Fruit fly (Drosophila melanogaster) whole organism, embryonic: ENCODE results near the gene CG5191.
A peak's percentile ranks its signal among the peaks of the same experiment; 100 is the strongest.

Source experiments
- Atf6 ChIP-seq: fragments of 200-800 bp; sonication (Bioruptor generic); IDR thresholded peaks from 2 replicates; pipeline ENCODE4 v1.3.6; 2022; ENCODE audit warnings: missing biosample characterization, missing genetic modification characterization
- CG10147 ChIP-seq: fragments of 200-800 bp; sonication (Bioruptor generic); optimal IDR thresholded peaks from 2 replicates; lab custom pipeline; 2019; ENCODE audit warnings: missing biosample characterization, mild to moderate bottlenecking, missing genetic modification characterization, moderate library complexity
- CG10209 ChIP-seq: fragments of 200-800 bp; sonication (Bioruptor generic); optimal IDR thresholded peaks from 3 replicates; lab custom pipeline; 2017; ENCODE audit warnings: missing biosample characterization, mild to moderate bottlenecking, missing genetic modification characterization, missing genetic modification reagents
- CG12219 ChIP-seq: fragments of 200-800 bp; sonication (Bioruptor generic); optimal IDR thresholded peaks from 3 replicates; lab custom pipeline; 2018; ENCODE audit warnings: missing biosample characterization, mild to moderate bottlenecking, missing genetic modification characterization
- CG17359 ChIP-seq: fragments of 200-800 bp; sonication (Bioruptor generic); optimal IDR thresholded peaks from 3 replicates; lab custom pipeline; 2018; ENCODE audit warnings: missing biosample characterization, mild to moderate bottlenecking, missing genetic modification characterization, moderate library complexity
- CG17385 ChIP-seq: fragments of 200-800 bp; sonication (Bioruptor generic); optimal IDR thresholded peaks from 3 replicates; lab custom pipeline; 2018; ENCODE audit warnings: missing biosample characterization, mild to moderate bottlenecking, missing genetic modification characterization
- CG18476 ChIP-seq: fragments of 200-800 bp; sonication (Bioruptor generic); optimal IDR thresholded peaks from 2 replicates; lab custom pipeline; 2016; ENCODE audit warnings: missing biosample characterization, mild to moderate bottlenecking, missing genetic modification characterization
- CG2202 ChIP-seq: fragments of 200-800 bp; sonication (Bioruptor generic); optimal IDR thresholded peaks from 2 replicates; lab custom pipeline; 2018; ENCODE audit warnings: missing biosample characterization, mild to moderate bottlenecking, missing genetic modification characterization
- CG2678 ChIP-seq: fragments of 200-800 bp; sonication (Bioruptor generic); optimal IDR thresholded peaks from 3 replicates; lab custom pipeline; 2019; ENCODE audit warnings: missing biosample characterization, mild to moderate bottlenecking, missing genetic modification characterization, moderate library complexity
- CG2875 ChIP-seq: fragments of 200-800 bp; sonication (Bioruptor generic); optimal IDR thresholded peaks from 2 replicates; lab custom pipeline; 2017; ENCODE audit warnings: missing biosample characterization, mild to moderate bottlenecking, missing genetic modification characterization, missing genetic modification reagents
- CG30431 ChIP-seq: fragments of 200-800 bp; sonication (Bioruptor generic); optimal IDR thresholded peaks from 2 replicates; lab custom pipeline; 2017; ENCODE audit warnings: missing biosample characterization, missing genetic modification characterization
- CG31441 ChIP-seq: fragments of 200-800 bp; sonication (Bioruptor generic); IDR thresholded peaks from 2 replicates; pipeline ENCODE4 v1.3.6; 2022; ENCODE audit warnings: missing biosample characterization, missing genetic modification characterization
- CG9215 ChIP-seq: fragments of 200-800 bp; sonication (Bioruptor generic); IDR thresholded peaks from 2 replicates; pipeline ENCODE4 v1.3.6; 2022; ENCODE audit warnings: missing biosample characterization, missing genetic modification characterization
- Camta ChIP-seq: fragments of 200-800 bp; sonication (Bioruptor generic); optimal IDR thresholded peaks from 2 replicates; lab custom pipeline; 2016; ENCODE audit warnings: missing biosample characterization, missing genetic modification characterization
- Dek ChIP-seq: fragments of 200-800 bp; sonication (Bioruptor generic); optimal IDR thresholded peaks from 3 replicates; lab custom pipeline; 2019; ENCODE audit warnings: missing biosample characterization, mild to moderate bottlenecking, missing genetic modification characterization, moderate library complexity
- Dip3 ChIP-seq: fragments of 200-800 bp; sonication (Bioruptor generic); optimal IDR thresholded peaks from 3 replicates; lab custom pipeline; 2016; ENCODE audit warnings: missing biosample characterization, missing genetic modification characterization
- Dref ChIP-seq: fragments of 200-800 bp; sonication (Bioruptor generic); IDR thresholded peaks from 2 replicates; pipeline ENCODE4 v1.3.6; 2022; ENCODE audit warnings: missing biosample characterization, missing genetic modification characterization
- Drgx ChIP-seq: fragments of 200-800 bp; sonication (Bioruptor generic); IDR thresholded peaks from 2 replicates; pipeline ENCODE4 v1.3.6; 2022; ENCODE audit warnings: missing biosample characterization, missing genetic modification characterization
- HHEX ChIP-seq: fragments of 200-800 bp; sonication (Bioruptor generic); optimal IDR thresholded peaks from 3 replicates; lab custom pipeline; 2017; ENCODE audit warnings: missing biosample characterization, mild to moderate bottlenecking, missing genetic modification characterization, missing genetic modification reagents
- Hr39 ChIP-seq: fragments of >200 bp; optimal IDR thresholded peaks from 2 replicates; lab custom pipeline; 2017
- Mes4 ChIP-seq: fragments of 200-800 bp; sonication (Bioruptor generic); optimal IDR thresholded peaks from 2 replicates; lab custom pipeline; 2016; ENCODE audit warnings: missing biosample characterization, missing genetic modification characterization
- Myb ChIP-seq: fragments of 200-800 bp; sonication (Bioruptor generic); optimal IDR thresholded peaks from 2 replicates; lab custom pipeline; 2016; ENCODE audit warnings: missing biosample characterization, missing genetic modification characterization
- Nf-YA ChIP-seq: fragments of 200-800 bp; sonication (Bioruptor generic); IDR thresholded peaks from 2 replicates; pipeline ENCODE4 v1.3.6; 2022; ENCODE audit warnings: missing biosample characterization, missing genetic modification characterization
- Optix ChIP-seq: fragments of 200-800 bp; sonication (Bioruptor generic); IDR thresholded peaks from 3 replicates; pipeline ENCODE4 v1.3.6; 2022; ENCODE audit warnings: missing biosample characterization, missing genetic modification characterization
- Rx ChIP-seq: fragments of 200-800 bp; sonication (Bioruptor generic); IDR thresholded peaks from 2 replicates; pipeline ENCODE4 v1.3.6; 2022; ENCODE audit warnings: missing biosample characterization, missing genetic modification characterization
- Xrp1 ChIP-seq: fragments of 200-800 bp; sonication (Bioruptor generic); IDR thresholded peaks from 2 replicates; pipeline ENCODE4 v1.3.6; 2022; ENCODE audit warnings: missing biosample characterization, missing genetic modification characterization
- cwo ChIP-seq: fragments of 200-800 bp; sonication (Bioruptor generic); optimal IDR thresholded peaks from 3 replicates; lab custom pipeline; 2017; ENCODE audit warnings: missing biosample characterization, missing genetic modification characterization, mild to moderate bottlenecking, moderate library complexity, missing genetic modification reagents
- dmrt11E ChIP-seq: fragments of 200-800 bp; sonication (Bioruptor generic); optimal IDR thresholded peaks from 3 replicates; lab custom pipeline; 2018; ENCODE audit warnings: missing biosample characterization, mild to moderate bottlenecking, missing genetic modification characterization, moderate library complexity
- exex ChIP-seq: fragments of 200-800 bp; sonication (Bioruptor generic); optimal IDR thresholded peaks from 4 replicates; lab custom pipeline; 2018; ENCODE audit warnings: missing biosample characterization, mild to moderate bottlenecking, missing genetic modification characterization, moderate library complexity
- ftz-f1 ChIP-seq: fragments of 200-800 bp; sonication (Bioruptor generic); optimal IDR thresholded peaks from 2 replicates; lab custom pipeline; 2016; ENCODE audit warnings: missing biosample characterization, missing genetic modification characterization
- grn ChIP-seq: fragments of 200-800 bp; sonication (Bioruptor generic); optimal IDR thresholded peaks from 3 replicates; lab custom pipeline; 2017; ENCODE audit warnings: missing biosample characterization, missing genetic modification characterization
- gsb-n ChIP-seq: fragments of 200-800 bp; sonication (Bioruptor generic); optimal IDR thresholded peaks from 3 replicates; lab custom pipeline; 2018; ENCODE audit warnings: missing biosample characterization, mild to moderate bottlenecking, missing genetic modification characterization
- ind ChIP-seq: fragments of 200-800 bp; sonication (Bioruptor generic); optimal IDR thresholded peaks from 3 replicates; lab custom pipeline; 2016; ENCODE audit warnings: missing biosample characterization, missing genetic modification characterization
- klu ChIP-seq: fragments of 200-800 bp; sonication (Bioruptor generic); IDR thresholded peaks from 2 replicates; pipeline ENCODE4 v1.3.6; 2022; ENCODE audit warnings: missing biosample characterization, missing genetic modification characterization
- lmd ChIP-seq: fragments of 200-800 bp; sonication (Bioruptor generic); IDR thresholded peaks from 2 replicates; pipeline ENCODE4 v1.3.6; 2022; ENCODE audit warnings: missing biosample characterization, missing genetic modification characterization
- lola ChIP-seq, 3 experiments: fragments of >200 bp in 2 of 3; fragments of 200-800 bp in 1 of 3; sonication (Bioruptor generic) in 1 of 3; optimal IDR thresholded peaks; 2 replicates each; lab custom pipeline; 2017 to 2019; ENCODE audit warnings: missing biosample characterization in 3 of 3, missing genetic modification characterization in 3 of 3, mild to moderate bottlenecking in 1 of 3, moderate library complexity in 1 of 3
- mirr ChIP-seq: fragments of 200-800 bp; sonication (Bioruptor generic); optimal IDR thresholded peaks from 3 replicates; lab custom pipeline; 2018; ENCODE audit warnings: missing biosample characterization, mild to moderate bottlenecking, missing genetic modification characterization
- nom ChIP-seq: fragments of 200-800 bp; sonication (Bioruptor generic); optimal IDR thresholded peaks from 2 replicates; lab custom pipeline; 2017; ENCODE audit warnings: missing biosample characterization, missing genetic modification characterization, mild to moderate bottlenecking, moderate library complexity, missing genetic modification reagents
- pan ChIP-seq, 4 experiments: fragments of >200 bp in 3 of 4; fragments of 200-800 bp in 1 of 4; sonication (Bioruptor generic) in 1 of 4; optimal IDR thresholded peaks in 3 of 4; IDR thresholded peaks in 1 of 4; 2 replicates each; pipeline versions ENCODE4 v1.3.6 to Lab custom; 2017 to 2022; ENCODE audit warnings: missing biosample characterization in 2 of 4, missing genetic modification characterization in 2 of 4, mixed read lengths in 1 of 4
- pfk ChIP-seq: fragments of 200-800 bp; sonication (Bioruptor generic); optimal IDR thresholded peaks from 2 replicates; lab custom pipeline; 2018; ENCODE audit warnings: missing biosample characterization, mild to moderate bottlenecking, missing genetic modification characterization, moderate library complexity
- run ChIP-seq: fragments of 200-800 bp; sonication (Bioruptor generic); optimal IDR thresholded peaks from 3 replicates; lab custom pipeline; 2018; ENCODE audit warnings: missing biosample characterization, mild to moderate bottlenecking, missing genetic modification characterization
- sens ChIP-seq: fragments of 200-800 bp; sonication (Bioruptor generic); peaks from one replicate; lab custom pipeline; 2016; ENCODE audit warnings: missing biosample characterization, missing genetic modification characterization
- ssp ChIP-seq: fragments of 200-800 bp; sonication (Bioruptor generic); IDR thresholded peaks from 2 replicates; pipeline ENCODE4 v1.3.6; 2022; ENCODE audit warnings: missing biosample characterization, missing genetic modification characterization
- stwl ChIP-seq: fragments of 200-800 bp; sonication (Bioruptor generic); optimal IDR thresholded peaks from 3 replicates; lab custom pipeline; 2018; ENCODE audit warnings: missing biosample characterization, mild to moderate bottlenecking, missing genetic modification characterization, moderate library complexity
- vnd ChIP-seq: fragments of 200-800 bp; sonication (Bioruptor generic); IDR thresholded peaks from 3 replicates; pipeline ENCODE4 v1.3.6; 2022; ENCODE audit warnings: missing biosample characterization, missing genetic modification characterization; ENCODE audit not compliant: partially characterized antibody
- wdn ChIP-seq: fragments of 200-800 bp; sonication (Bioruptor generic); IDR thresholded peaks from 2 replicates; pipeline ENCODE4 v1.3.6; 2022; ENCODE audit warnings: missing biosample characterization, missing genetic modification characterization
- wek ChIP-seq: fragments of 200-800 bp; sonication (Bioruptor generic); optimal IDR thresholded peaks from 3 replicates; lab custom pipeline; 2018; ENCODE audit warnings: missing biosample characterization, mild to moderate bottlenecking, missing genetic modification characterization, moderate library complexity
- z ChIP-seq: fragments of 200-800 bp; sonication (Bioruptor generic); IDR thresholded peaks from 3 replicates; pipeline ENCODE4 v1.3.6; 2022; ENCODE audit warnings: missing biosample characterization, missing genetic modification characterization
- zen2 ChIP-seq: fragments of 200-800 bp; sonication (Bioruptor generic); IDR thresholded peaks from 3 replicates; pipeline ENCODE4 v1.3.6; 2022; ENCODE audit warnings: missing biosample characterization, missing genetic modification characterization; ENCODE audit not compliant: partially characterized antibody
- zf30C ChIP-seq: fragments of 200-800 bp; sonication (Bioruptor generic); optimal IDR thresholded peaks from 3 replicates; lab custom pipeline; 2018; ENCODE audit warnings: missing biosample characterization, mild to moderate bottlenecking, missing genetic modification characterization
- zfh2 ChIP-seq: fragments of 200-800 bp; sonication (Bioruptor generic); optimal IDR thresholded peaks from 2 replicates; lab custom pipeline; 2016; ENCODE audit warnings: missing biosample characterization, missing genetic modification characterization

The CG5191 gene

DNA sequence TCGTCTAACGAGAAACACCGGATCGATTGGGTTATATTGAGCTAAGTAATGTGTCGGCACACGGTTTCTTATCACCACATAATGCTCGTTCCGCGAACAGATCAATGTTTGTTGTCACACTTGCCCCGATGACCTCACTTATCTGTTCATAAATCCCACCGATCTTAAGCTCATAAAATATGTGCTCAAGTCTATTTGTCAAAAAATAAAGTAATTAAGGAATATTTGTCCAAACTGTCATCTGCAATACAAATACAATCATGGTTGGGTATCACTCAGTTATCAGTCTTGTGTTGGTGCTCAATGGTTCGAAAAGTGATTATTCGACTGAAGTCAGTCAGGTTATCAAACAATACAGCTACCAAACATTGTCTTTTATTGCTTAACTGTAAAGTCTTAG lies 12.4 kb upstream of the CG5191 start (continued):
- TF ChIP-seq CG2678 (tag; lab: Kevin White, UChicago) (no peak), lola (GFP tag; optimal IDR thresholded peaks at IDR 0.05; lab: Kevin White, UChicago) (peak in 1 of 3 experiments; percentile 35), run (tag; lab: Kevin White, UChicago) (no peak), CG2202 (peak; percentile 51), CG2875 (GFP tag; lab: Kevin White, UChicago) (peak; percentile 13), wek (peak; percentile 1), Optix (GFP tag; lab: Robert Waterston, UW) (no peak), ind (no peak), cwo (GFP tag; lab: Kevin White, UChicago) (no peak), Hr39 (lab: Kevin White, UChicago) (no peak), z (GFP tag; lab: Robert Waterston, UW) (no peak), stwl (peak; percentile 19), zf30C (GFP tag; lab: Kevin White, UChicago) (no peak), ftz-f1 (GFP tag; lab: Kevin White, UChicago) (no peak), klu (GFP tag; lab: Robert Waterston, UW) (no peak), wdn (GFP tag; lab: Robert Waterston, UW) (no peak), CG30431 (GFP tag; lab: Kevin White, UChicago) (no peak), grn (GFP tag; lab: Kevin White, UChicago) (peak; percentile 28), zfh2 (GFP tag; lab: Kevin White, UChicago) (no peak), pfk (GFP tag; lab: Kevin White, UChicago) (no peak), CG17385 (GFP tag; lab: Kevin White, UChicago) (no peak), HHEX (GFP tag; lab: Kevin White, UChicago) (no peak), Drgx (GFP tag; lab: Robert Waterston, UW) (no peak), dmrt11E (peak; percentile 75), Myb (no peak), Nf-YA (GFP tag; lab: Robert Waterston, UW) (no peak), Dip3 (GFP tag; lab: Kevin White, UChicago) (no peak), exex (tag; lab: Kevin White, UChicago) (peak; percentile 37), Rx (GFP tag; lab: Robert Waterston, UW) (no peak), lmd (GFP tag; lab: Robert Waterston, UW) (no peak), Atf6 (no peak), CG10209 (GFP tag; lab: Kevin White, UChicago) (no peak), ssp (GFP tag; lab: Robert Waterston, UW) (no peak), Mes4 (GFP tag; lab: Kevin White, UChicago) (no peak), CG18476 (GFP tag; lab: Kevin White, UChicago) (no peak), Camta (GFP tag; lab: Kevin White, UChicago) (no peak), CG9215 (no peak), vnd (GFP tag; lab: Robert Waterston, UW) (no peak), Dek (no peak), mirr (peak; percentile 71), sens (peak; percentile 88), zen2 (GFP tag; lab: Robert Waterston, UW) (no peak), nom (no peak), Xrp1 (peak; percentile 54; the same call in 1 of the 2 replicates), CG12219 (GFP tag; lab: Kevin White, UChicago) (no peak), pan (optimal IDR thresholded peaks at IDR 0.05; lab: Kevin White, UChicago) (no peak), pan (GFP tag; optimal IDR thresholded peaks at IDR 0.05 in 1 of 2, IDR thresholded peaks at IDR 0.05 in 1 of 2) (no peak), CG31441 (no peak), CG17359 (no peak), CG10147 (GFP tag; lab: Kevin White, UChicago) (no peak), gsb-n (tag; lab: Kevin White, UChicago) (peak; percentile 26), Dref (GFP tag; lab: Robert Waterston, UW) (no peak)
